Worm (Caenorhabditis elegans) whole organism, young adult: ENCODE data around the gene nspe-3.

ENCODE experiments used
- Y95B8A.8 ChIP-seq: fragments of 200-800 bp; sonication (Bioruptor generic); IDR thresholded peaks from 2 replicates; pipeline ENCODE4 v1.3.6; 2022; ENCODE audit warnings: missing genetic modification reagents, missing genetic modification characterization, missing compliant biosample characterization
- efl-1 ChIP-seq: fragments of 150-350 bp; optimal IDR thresholded peaks from 2 replicates; lab custom pipeline; 2014; ENCODE audit warnings: missing biosample characterization, missing genetic modification reagents, missing genetic modification characterization
- ets-4 ChIP-seq: fragments of 200-800 bp; sonication (Bioruptor generic); optimal IDR thresholded peaks from 2 replicates; lab custom pipeline; 2018; ENCODE audit warnings: mild to moderate bottlenecking, missing genetic modification characterization, missing compliant biosample characterization
- lin-35 ChIP-seq, 3 experiments: fragments of 150-350 bp in 2 of 3; sonication (generic microtip) in 1 of 3; optimal IDR thresholded peaks; 2 replicates each; lab custom pipeline; 2014 to 2018; ENCODE audit warnings: missing biosample characterization in 3 of 3, missing genetic modification characterization in 3 of 3, missing genetic modification reagents in 3 of 3
- lir-1 ChIP-seq: fragments of 200-800 bp; sonication (Bioruptor generic); conservative IDR thresholded peaks from 2 replicates; pipeline ENCODE4 v1.3.6; 2022; ENCODE audit warnings: missing genetic modification reagents, missing genetic modification characterization, missing compliant biosample characterization
- tbx-9 ChIP-seq: sonication (generic microtip); optimal IDR thresholded peaks from 2 replicates; lab custom pipeline; 2016; ENCODE audit warnings: borderline replicate concordance, missing genetic modification characterization, inconsistent platforms, missing compliant biosample characterization
- zim-3 ChIP-seq: sonication (generic microtip); optimal IDR thresholded peaks from 2 replicates; lab custom pipeline; 2017; ENCODE audit warnings: mild to moderate bottlenecking, missing genetic modification characterization, moderate library complexity, missing compliant biosample characterization
- ztf-18 ChIP-seq: sonication (generic microtip); optimal IDR thresholded peaks from 2 replicates; lab custom pipeline; 2016; ENCODE audit warnings: missing genotype, mild to moderate bottlenecking, missing genetic modification characterization, missing compliant biosample characterization

DNA sequence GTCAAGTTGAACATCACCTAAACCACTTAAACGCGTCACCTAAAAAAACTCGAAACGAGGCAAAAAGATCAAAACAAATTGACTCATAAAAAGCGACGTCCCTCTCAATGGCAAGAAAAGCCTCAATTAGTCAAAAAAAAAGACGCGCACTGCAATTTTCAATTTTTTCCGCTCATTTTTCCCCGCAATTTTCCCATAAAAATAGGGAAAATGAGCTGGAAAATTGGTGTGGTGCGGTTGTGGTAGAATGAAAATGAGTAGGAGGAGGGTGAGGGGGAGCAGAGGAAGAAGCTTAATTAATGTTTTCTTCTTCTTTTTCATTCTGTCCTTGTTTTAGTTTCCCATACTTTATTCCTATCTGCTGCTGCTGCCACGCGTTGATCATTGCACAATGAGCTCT is 39.9 kb downstream of the nspe-3 start:
- TF ChIP-seq efl-1 (no peak), lir-1 (GFP tag; lab: Robert Waterston, UW) (no peak), Y95B8A.8 (GFP tag; lab: Robert Waterston, UW) (no peak), zim-3 (tag; lab: Kevin White, UChicago) (no peak), ets-4 (GFP tag; lab: Kevin White, UChicago) (no peak), lin-35 (GFP tag; optimal IDR thresholded peaks at IDR 0.05; lab: Kevin White, UChicago) (no peak), ztf-18 (tag; lab: Kevin White, UChicago) (no peak), tbx-9 (no peak)
